Fruit fly (Drosophila melanogaster) whole organism, embryonic: Measurements from ENCODE around the gene Fatp1.
A peak's percentile ranks its signal among the peaks of the same experiment; 100 is the strongest.

Experiments used
- CG10431 ChIP-seq: fragments of 200-800 bp; sonication (Bioruptor generic); optimal IDR thresholded peaks from 3 replicates; lab custom pipeline; 2018; ENCODE audit warnings: missing biosample characterization, mild to moderate bottlenecking, missing genetic modification characterization
- CG11560 ChIP-seq: fragments of 200-800 bp; sonication (Bioruptor generic); IDR thresholded peaks from 3 replicates; pipeline ENCODE4 v1.3.6; 2022; ENCODE audit warnings: missing biosample characterization, missing genetic modification characterization
- CG11723 ChIP-seq: fragments of 200-800 bp; sonication (Bioruptor generic); optimal IDR thresholded peaks from 2 replicates; lab custom pipeline; 2017; ENCODE audit warnings: missing biosample characterization, mild to moderate bottlenecking, missing genetic modification characterization
- CG12104 ChIP-seq: fragments of 200-800 bp; sonication (Bioruptor generic); optimal IDR thresholded peaks from 3 replicates; lab custom pipeline; 2016; ENCODE audit warnings: missing biosample characterization, missing genetic modification characterization
- CG14050 ChIP-seq: fragments of 200-800 bp; sonication (Bioruptor generic); IDR thresholded peaks from 3 replicates; pipeline ENCODE4 v1.3.6; 2022; ENCODE audit warnings: missing biosample characterization, missing genetic modification characterization
- CG17385 ChIP-seq: fragments of 200-800 bp; sonication (Bioruptor generic); optimal IDR thresholded peaks from 3 replicates; lab custom pipeline; 2018; ENCODE audit warnings: missing biosample characterization, mild to moderate bottlenecking, missing genetic modification characterization
- CG2199 ChIP-seq: fragments of 200-800 bp; sonication (Bioruptor generic); IDR thresholded peaks from 3 replicates; pipeline ENCODE4 v1.3.6; 2022; ENCODE audit warnings: missing biosample characterization, missing genetic modification characterization
- CG31365 ChIP-seq: fragments of 200-800 bp; sonication (Bioruptor generic); optimal IDR thresholded peaks from 2 replicates; lab custom pipeline; 2018; ENCODE audit warnings: missing biosample characterization, mild to moderate bottlenecking, missing genetic modification characterization
- CG33557 ChIP-seq: fragments of 200-800 bp; sonication (Bioruptor generic); optimal IDR thresholded peaks from 2 replicates; lab custom pipeline; 2019; ENCODE audit warnings: missing biosample characterization, mild to moderate bottlenecking, missing genetic modification characterization, moderate library complexity
- CG34422 ChIP-seq: fragments of 200-800 bp; sonication (Bioruptor generic); IDR thresholded peaks from 3 replicates; pipeline ENCODE4 v1.3.6; 2022; ENCODE audit warnings: missing biosample characterization, missing genetic modification characterization
- CG4328 ChIP-seq: fragments of 200-800 bp; sonication (Bioruptor generic); optimal IDR thresholded peaks from 3 replicates; lab custom pipeline; 2017; ENCODE audit warnings: missing biosample characterization, missing genetic modification reagents, missing genetic modification characterization
- CG4360 ChIP-seq: fragments of 200-800 bp; sonication (Bioruptor generic); IDR thresholded peaks from 2 replicates; pipeline ENCODE4 v1.3.6; 2022; ENCODE audit warnings: missing biosample characterization, missing genetic modification characterization
- CG4617 ChIP-seq: fragments of 200-800 bp; sonication (Bioruptor generic); optimal IDR thresholded peaks from 3 replicates; lab custom pipeline; 2016; ENCODE audit warnings: missing biosample characterization, missing genetic modification characterization, borderline replicate concordance
- CG5245 ChIP-seq: fragments of 200-800 bp; sonication (Bioruptor generic); optimal IDR thresholded peaks from 3 replicates; lab custom pipeline; 2016; ENCODE audit warnings: missing biosample characterization, missing genetic modification characterization
- CG7745 ChIP-seq: fragments of 200-800 bp; sonication (Bioruptor generic); optimal IDR thresholded peaks from 2 replicates; lab custom pipeline; 2018; ENCODE audit warnings: missing biosample characterization, mild to moderate bottlenecking, missing genetic modification characterization, moderate library complexity
- CG7987 ChIP-seq: fragments of 200-800 bp; sonication (Bioruptor generic); optimal IDR thresholded peaks from 2 replicates; lab custom pipeline; 2018; ENCODE audit warnings: missing biosample characterization, mild to moderate bottlenecking, missing genetic modification characterization, moderate library complexity
- E2f2 ChIP-seq: fragments of 200-800 bp; sonication (Bioruptor generic); IDR thresholded peaks from 2 replicates; pipeline ENCODE4 v1.3.6; 2022; ENCODE audit warnings: missing biosample characterization, missing genetic modification characterization
- HLH4C ChIP-seq: fragments of 200-800 bp; sonication (Bioruptor generic); IDR thresholded peaks from 3 replicates; pipeline ENCODE4 v1.3.6; 2022; ENCODE audit warnings: missing biosample characterization, missing genetic modification characterization; ENCODE audit not compliant: partially characterized antibody
- MBD-R2 ChIP-seq: fragments of 200-800 bp; sonication (Bioruptor generic); IDR thresholded peaks from 2 replicates; pipeline ENCODE4 v1.3.6; 2022; ENCODE audit warnings: missing biosample characterization, missing genetic modification characterization
- Mad ChIP-seq: fragments of 200-800 bp; sonication (Bioruptor generic); optimal IDR thresholded peaks from 2 replicates; lab custom pipeline; 2016; ENCODE audit warnings: missing biosample characterization, missing genetic modification characterization
- Med ChIP-seq: fragments of 200-800 bp; sonication (Bioruptor generic); peaks from one replicate; lab custom pipeline; 2016; ENCODE audit warnings: missing biosample characterization, missing genetic modification characterization, mild to moderate bottlenecking, inconsistent platforms, moderate library complexity
- Mes4 ChIP-seq: fragments of 200-800 bp; sonication (Bioruptor generic); optimal IDR thresholded peaks from 2 replicates; lab custom pipeline; 2016; ENCODE audit warnings: missing biosample characterization, missing genetic modification characterization
- NC2β ChIP-seq: fragments of 200-800 bp; sonication (Bioruptor generic); optimal IDR thresholded peaks from 2 replicates; lab custom pipeline; 2016; ENCODE audit warnings: missing biosample characterization, missing genetic modification characterization
- Sry-δ ChIP-seq: fragments of 200-800 bp; sonication (Bioruptor generic); optimal IDR thresholded peaks from 2 replicates; lab custom pipeline; 2016; ENCODE audit warnings: missing biosample characterization, missing genetic modification characterization
- Stat92E ChIP-seq, 3 experiments: fragments of >200 bp in 2 of 3; fragments of 200-800 bp in 1 of 3; sonication (Bioruptor generic) in 1 of 3; optimal IDR thresholded peaks; 2 replicates each; lab custom pipeline; 2017 to 2019; ENCODE audit warnings: missing biosample characterization in 3 of 3, missing genetic modification characterization in 3 of 3, mild to moderate bottlenecking in 1 of 3, moderate library complexity in 1 of 3
- Trl ChIP-seq, 3 experiments: fragments of >200 bp in 2 of 3; fragments of 200-800 bp in 1 of 3; sonication (Bioruptor generic) in 1 of 3; optimal IDR thresholded peaks; 2 replicates in 1 of 3; 3 replicates in 2 of 3; lab custom pipeline; 2016 to 2017; ENCODE audit warnings: missing biosample characterization in 1 of 3, missing genetic modification characterization in 1 of 3
- ab ChIP-seq: fragments of 200-800 bp; sonication (Bioruptor generic); optimal IDR thresholded peaks from 2 replicates; lab custom pipeline; 2016; ENCODE audit warnings: missing biosample characterization, missing genetic modification characterization
- al ChIP-seq: fragments of 200-800 bp; sonication (Bioruptor generic); IDR thresholded peaks from 2 replicates; pipeline ENCODE4 v1.3.6; 2022; ENCODE audit warnings: missing biosample characterization, missing genetic modification characterization
- aop ChIP-seq: fragments of 200-800 bp; sonication (Bioruptor generic); IDR thresholded peaks from 2 replicates; pipeline ENCODE4 v1.3.6; 2022; ENCODE audit warnings: missing biosample characterization, missing genetic modification characterization
- caup ChIP-seq: fragments of 200-800 bp; sonication (Bioruptor generic); optimal IDR thresholded peaks from 3 replicates; lab custom pipeline; 2017; ENCODE audit warnings: missing biosample characterization, mild to moderate bottlenecking, missing genetic modification characterization, moderate library complexity; ENCODE audit not compliant: severe bottlenecking
- crp ChIP-seq, 2 experiments: fragments of 200-800 bp; sonication (Bioruptor generic); optimal IDR thresholded peaks; 2 replicates in 1 of 2; 3 replicates in 1 of 2; lab custom pipeline; 2017; ENCODE audit warnings: missing biosample characterization in 2 of 2, missing genetic modification characterization in 2 of 2, mild to moderate bottlenecking in 1 of 2, moderate library complexity in 1 of 2
- danr ChIP-seq: fragments of 200-800 bp; sonication (Bioruptor generic); IDR thresholded peaks from 2 replicates; pipeline ENCODE4 v1.3.6; 2022; ENCODE audit warnings: missing biosample characterization, missing genetic modification characterization
- dmrt99B ChIP-seq: fragments of 200-800 bp; sonication (Bioruptor generic); optimal IDR thresholded peaks from 2 replicates; lab custom pipeline; 2018; ENCODE audit warnings: missing biosample characterization, mild to moderate bottlenecking, missing genetic modification characterization, moderate library complexity
- fd102C ChIP-seq: fragments of 200-800 bp; sonication (Bioruptor generic); optimal IDR thresholded peaks from 2 replicates; lab custom pipeline; 2018; ENCODE audit warnings: missing biosample characterization, mild to moderate bottlenecking, missing genetic modification characterization, moderate library complexity
- fru ChIP-seq: fragments of >200 bp; optimal IDR thresholded peaks from 2 replicates; lab custom pipeline; 2017
- gce ChIP-seq: fragments of 200-800 bp; sonication (Bioruptor generic); IDR thresholded peaks from 3 replicates; pipeline ENCODE4 v1.3.6; 2022; ENCODE audit warnings: missing biosample characterization, missing genetic modification characterization
- gsb ChIP-seq: fragments of 200-800 bp; sonication (Bioruptor generic); IDR thresholded peaks from 2 replicates; pipeline ENCODE4 v1.3.6; 2022; ENCODE audit warnings: missing biosample characterization, missing genetic modification characterization
- gsb-n ChIP-seq: fragments of 200-800 bp; sonication (Bioruptor generic); optimal IDR thresholded peaks from 3 replicates; lab custom pipeline; 2018; ENCODE audit warnings: missing biosample characterization, mild to moderate bottlenecking, missing genetic modification characterization
- kah ChIP-seq: fragments of 200-800 bp; sonication (Bioruptor generic); optimal IDR thresholded peaks from 2 replicates; lab custom pipeline; 2018; ENCODE audit warnings: missing biosample characterization, mild to moderate bottlenecking, missing genetic modification characterization
- mam ChIP-seq: fragments of 200-800 bp; sonication (Bioruptor generic); optimal IDR thresholded peaks from 3 replicates; lab custom pipeline; 2016; ENCODE audit warnings: missing biosample characterization, missing genetic modification characterization
- odd ChIP-seq: fragments of 200-800 bp; sonication (Bioruptor generic); optimal IDR thresholded peaks from 2 replicates; lab custom pipeline; 2017; ENCODE audit warnings: missing biosample characterization, mild to moderate bottlenecking, missing genetic modification characterization
- pnt ChIP-seq: fragments of 200-800 bp; sonication (Bioruptor generic); optimal IDR thresholded peaks from 3 replicates; lab custom pipeline; 2016; ENCODE audit warnings: missing biosample characterization, missing genetic modification characterization
- pzg ChIP-seq: fragments of 200-800 bp; sonication (Bioruptor generic); optimal IDR thresholded peaks from 3 replicates; lab custom pipeline; 2018; ENCODE audit warnings: missing biosample characterization, mild to moderate bottlenecking, missing genetic modification characterization, moderate library complexity
- repo ChIP-seq: fragments of 200-800 bp; sonication (Bioruptor generic); optimal IDR thresholded peaks from 2 replicates; lab custom pipeline; 2016; ENCODE audit warnings: missing biosample characterization, missing genetic modification characterization
- sc ChIP-seq, 3 experiments: fragments of >200 bp in 2 of 3; fragments of 200-800 bp in 1 of 3; sonication (Bioruptor generic) in 1 of 3; optimal IDR thresholded peaks; 2 replicates in 2 of 3; 3 replicates in 1 of 3; lab custom pipeline; 2017; ENCODE audit warnings: mild to moderate bottlenecking in 1 of 3, missing biosample characterization in 1 of 3, missing genetic modification characterization in 1 of 3, missing genetic modification reagents in 1 of 3
- tin ChIP-seq: fragments of 200-800 bp; sonication (Bioruptor generic); optimal IDR thresholded peaks from 3 replicates; lab custom pipeline; 2016; ENCODE audit warnings: missing biosample characterization, missing genetic modification characterization
- tio ChIP-seq: fragments of 200-800 bp; sonication (Bioruptor generic); optimal IDR thresholded peaks from 2 replicates; lab custom pipeline; 2017; ENCODE audit warnings: missing biosample characterization, missing genetic modification characterization, inconsistent platforms
- zen ChIP-seq: fragments of 200-800 bp; sonication (Bioruptor generic); optimal IDR thresholded peaks from 3 replicates; lab custom pipeline; 2018; ENCODE audit warnings: missing biosample characterization, mild to moderate bottlenecking, missing genetic modification characterization, moderate library complexity

Fatp1 gene

DNA sequence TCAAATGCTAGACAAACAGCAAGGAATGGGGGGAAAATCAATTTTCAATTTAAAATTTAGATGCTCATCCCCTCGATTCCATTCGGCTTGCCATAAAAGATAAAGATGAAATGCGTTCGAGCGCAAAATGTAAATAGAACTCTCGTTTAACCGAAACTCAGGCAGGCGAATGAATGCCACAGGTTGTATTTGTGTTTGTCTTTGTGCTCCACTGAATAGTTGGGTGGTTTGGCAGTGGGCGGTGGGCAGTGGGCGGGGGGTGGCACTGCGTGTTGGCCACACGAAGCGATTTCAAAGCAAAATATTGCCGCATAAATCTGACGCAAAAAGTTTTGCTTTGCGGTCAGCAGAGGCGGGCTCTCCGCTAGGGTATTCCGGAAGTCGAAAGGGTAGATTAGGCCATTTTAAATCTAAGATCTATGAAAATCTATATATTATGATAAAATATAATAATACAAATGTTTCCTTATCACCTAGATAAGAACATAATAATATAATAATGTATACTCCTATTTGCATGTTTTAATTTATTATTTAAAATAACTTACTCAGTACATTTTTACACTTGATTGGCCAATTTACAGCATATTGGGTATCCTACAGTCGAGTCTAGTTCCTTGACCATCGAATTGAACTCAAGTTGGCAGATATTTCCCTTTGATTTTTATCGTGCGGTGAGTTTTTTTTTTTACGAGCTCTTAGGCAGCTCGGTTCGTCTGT, 5.3 kb upstream of the Fatp1 start (continued):
- TF ChIP-seq sc (optimal IDR thresholded peaks at IDR 0.05; lab: Kevin White, UChicago) (no peak), sc (GFP tag; optimal IDR thresholded peaks at IDR 0.05; lab: Kevin White, UChicago) (peak; percentile 25), gce (GFP tag; lab: Robert Waterston, UW) (no peak), ab (GFP tag; lab: Kevin White, UChicago) (no peak), fru (no peak), CG10431 (GFP tag; lab: Kevin White, UChicago) (no peak), Stat92E (GFP tag; optimal IDR thresholded peaks at IDR 0.05; lab: Kevin White, UChicago) (no peak), CG11723 (GFP tag; lab: Kevin White, UChicago) (peak; percentile 35), CG7745 (tag; lab: Kevin White, UChicago) (no peak), crp (GFP tag; optimal IDR thresholded peaks at IDR 0.05; lab: Kevin White, UChicago) (peak in 1 of 2 experiments; percentile 6), HLH4C (GFP tag; lab: Robert Waterston, UW) (peak; percentile 39; the same call in 1 of the 3 replicates), Sry-δ (GFP tag; lab: Kevin White, UChicago) (no peak), Mad (GFP tag; lab: Kevin White, UChicago) (no peak), aop (GFP tag; lab: Robert Waterston, UW) (no peak), al (GFP tag; lab: Robert Waterston, UW) (peak; percentile 27; the same call in 1 of the 2 replicates), tin (GFP tag; lab: Kevin White, UChicago) (peak; percentile 22), gsb (peak; percentile 48), CG2199 (GFP tag; lab: Robert Waterston, UW) (no peak), odd (peak; percentile 50), pzg (GFP tag; lab: Kevin White, UChicago) (no peak), repo (no peak), CG33557 (GFP tag; lab: Kevin White, UChicago) (no peak), CG17385 (GFP tag; lab: Kevin White, UChicago) (peak; percentile 52), caup (peak; percentile 21), CG4617 (no peak), CG31365 (tag; lab: Kevin White, UChicago) (no peak), mam (GFP tag; lab: Kevin White, UChicago) (no peak), Trl (optimal IDR thresholded peaks at IDR 0.05; lab: Kevin White, UChicago) (no peak), Trl (GFP tag; optimal IDR thresholded peaks at IDR 0.05; lab: Kevin White, UChicago) (no peak), CG34422 (GFP tag; lab: Robert Waterston, UW) (peak; percentile 60; the same call in 2 of the 3 replicates), fd102C (GFP tag; lab: Kevin White, UChicago) (no peak), pnt (GFP tag; lab: Kevin White, UChicago) (no peak), CG5245 (GFP tag; lab: Kevin White, UChicago) (peak; percentile 31), CG4328 (GFP tag; lab: Kevin White, UChicago) (no peak), zen (tag; lab: Kevin White, UChicago) (peak; percentile 47), Med (no peak), MBD-R2 (GFP tag; lab: Robert Waterston, UW) (no peak), Mes4 (GFP tag; lab: Kevin White, UChicago) (no peak), danr (peak; percentile 51), CG4360 (no peak), CG14050 (peak; percentile 42; the same call in 2 of the 3 replicates), CG12104 (GFP tag; lab: Kevin White, UChicago) (peak; percentile 69), NC2β (no peak), CG7987 (GFP tag; lab: Kevin White, UChicago) (no peak), dmrt99B (peak; percentile 74), E2f2 (GFP tag; lab: Robert Waterston, UW) (peak; percentile 42; the same call in 1 of the 2 replicates), tio (GFP tag; lab: Kevin White, UChicago) (peak; percentile 67), CG11560 (tag; lab: Robert Waterston, UW) (peak; percentile 60; the same call in 1 of the 3 replicates), gsb-n (peak; percentile 13), kah (GFP tag; lab: Kevin White, UChicago) (no peak)
